Fruit fly (Drosophila melanogaster) whole organism, prepupa: ENCODE data around the gene RpL40.

Experiments used
- Blimp-1 ChIP-seq: fragments of 200-800 bp; sonication (Bioruptor generic); optimal IDR thresholded peaks from 3 replicates; lab custom pipeline; 2017; ENCODE audit warnings: missing biosample characterization, missing genetic modification characterization, mild to moderate bottlenecking, moderate library complexity, missing genetic modification reagents
- CG11762 ChIP-seq: fragments of 200-800 bp; sonication (Bioruptor generic); optimal IDR thresholded peaks from 3 replicates; lab custom pipeline; 2016; ENCODE audit warnings: missing biosample characterization, missing genetic modification characterization; ENCODE audit not compliant: insufficient read depth
- CG15336 ChIP-seq: fragments of 200-800 bp; sonication (Bioruptor generic); IDR thresholded peaks from 2 replicates; pipeline ENCODE4 v1.3.6; 2022; ENCODE audit warnings: missing biosample characterization, missing genetic modification characterization
- CG3919 ChIP-seq: fragments of 200-800 bp; sonication (Bioruptor generic); optimal IDR thresholded peaks from 3 replicates; lab custom pipeline; 2016; ENCODE audit warnings: missing biosample characterization, missing genetic modification characterization
- CG6854 ChIP-seq: fragments of 200-800 bp; sonication (Bioruptor generic); optimal IDR thresholded peaks from 2 replicates; lab custom pipeline; 2017; ENCODE audit warnings: missing biosample characterization, mild to moderate bottlenecking, missing genetic modification characterization
- CG8632 ChIP-seq: fragments of 200-800 bp; sonication (Bioruptor generic); optimal IDR thresholded peaks from 3 replicates; lab custom pipeline; 2016; ENCODE audit warnings: missing biosample characterization, missing genetic modification characterization
- Eip78C ChIP-seq: fragments of 200-800 bp; sonication (Bioruptor generic); peaks from one replicate; lab custom pipeline; 2016; ENCODE audit warnings: missing biosample characterization, missing genetic modification characterization
- Eip93F ChIP-seq: fragments of 200-800 bp; sonication (Bioruptor generic); optimal IDR thresholded peaks from 2 replicates; lab custom pipeline; 2016; ENCODE audit warnings: missing biosample characterization, mild to moderate bottlenecking, missing genetic modification characterization
- Hr38 ChIP-seq: sonication (Bioruptor generic); optimal IDR thresholded peaks from 2 replicates; lab custom pipeline; 2016; ENCODE audit warnings: missing biosample characterization, missing genetic modification characterization
- Smox ChIP-seq: fragments of 200-800 bp; sonication (Bioruptor generic); optimal IDR thresholded peaks from 3 replicates; lab custom pipeline; 2016; ENCODE audit warnings: missing biosample characterization, missing genetic modification characterization
- Sox102F ChIP-seq: fragments of 200-800 bp; sonication (Bioruptor generic); optimal IDR thresholded peaks from 2 replicates; lab custom pipeline; 2016; ENCODE audit warnings: missing biosample characterization, mild to moderate bottlenecking, missing genetic modification characterization
- achi ChIP-seq: fragments of 200-800 bp; sonication (Bioruptor generic); optimal IDR thresholded peaks from 3 replicates; lab custom pipeline; 2016; ENCODE audit warnings: missing biosample characterization, missing genetic modification characterization
- esn ChIP-seq: fragments of 200-800 bp; sonication (Bioruptor generic); optimal IDR thresholded peaks from 2 replicates; lab custom pipeline; 2016; ENCODE audit warnings: missing biosample characterization, mild to moderate bottlenecking, missing genetic modification characterization, moderate library complexity
- vri ChIP-seq: fragments of 200-800 bp; sonication (Bioruptor generic); optimal IDR thresholded peaks from 3 replicates; lab custom pipeline; 2016; ENCODE audit warnings: missing biosample characterization, mild to moderate bottlenecking, missing genetic modification characterization

dm6 chr2L:4179960-4180359 is 47.5 kb upstream of the RpL40 start:
- TF ChIP-seq Sox102F (GFP tag; lab: Kevin White, UChicago) (peak; percentile 29), Eip93F (GFP tag; lab: Kevin White, UChicago) (no peak), CG6854 (GFP tag; lab: Kevin White, UChicago) (no peak), Smox (GFP tag; lab: Kevin White, UChicago) (peak; percentile 34), achi (GFP tag; lab: Kevin White, UChicago) (peak; percentile 31), CG15336 (no peak), Eip78C (peak; percentile 89), CG8632 (GFP tag; lab: Kevin White, UChicago) (peak; percentile 30), Hr38 (GFP tag; lab: Kevin White, UChicago) (no peak), CG11762 (GFP tag; lab: Kevin White, UChicago) (no peak), Blimp-1 (GFP tag; lab: Kevin White, UChicago) (no peak), vri (GFP tag; lab: Kevin White, UChicago) (no peak), esn (peak; percentile 13), CG3919 (peak; percentile 58)
